Worm (Caenorhabditis elegans) whole organism, late embryonic: ENCODE data around the gene sra-35.

Source experiments
- C08G9.2 ChIP-seq: sonication (generic microtip); optimal IDR thresholded peaks from 2 replicates; lab custom pipeline; 2016; ENCODE audit warnings: mild to moderate bottlenecking, missing genetic modification characterization, moderate library complexity, missing compliant biosample characterization
- F13H6.1 ChIP-seq: sonication (generic microtip); optimal IDR thresholded peaks from 2 replicates; lab custom pipeline; 2016; ENCODE audit warnings: missing genetic modification characterization, missing compliant biosample characterization
- K02D7.2 ChIP-seq: sonication (generic microtip); optimal IDR thresholded peaks from 2 replicates; lab custom pipeline; 2017; ENCODE audit warnings: mild to moderate bottlenecking, missing genetic modification characterization, missing compliant biosample characterization
- T23F11.4 ChIP-seq: fragments of 200-800 bp; sonication (Bioruptor generic); optimal IDR thresholded peaks from 2 replicates; lab custom pipeline; 2018; ENCODE audit warnings: mild to moderate bottlenecking, missing genetic modification characterization, missing compliant biosample characterization
- ahr-1 ChIP-seq: sonication (generic microtip); optimal IDR thresholded peaks from 2 replicates; lab custom pipeline; 2016; ENCODE audit warnings: missing genetic modification characterization, missing compliant biosample characterization
- ama-1 ChIP-seq: fragments of 150-350 bp; optimal IDR thresholded peaks from 2 replicates; lab custom pipeline; 2014
- ceh-18 ChIP-seq: sonication (generic microtip); optimal IDR thresholded peaks from 2 replicates; lab custom pipeline; 2016; ENCODE audit warnings: missing genetic modification characterization, missing compliant biosample characterization
- ceh-19 ChIP-seq: fragments of 200-800 bp; sonication (Bioruptor generic); optimal IDR thresholded peaks from 2 replicates; lab custom pipeline; 2018; ENCODE audit warnings: mild to moderate bottlenecking, missing genetic modification characterization, missing compliant biosample characterization
- ceh-2 ChIP-seq: sonication (generic microtip); optimal IDR thresholded peaks from 2 replicates; lab custom pipeline; 2016; ENCODE audit warnings: missing genotype, missing genetic modification characterization, missing compliant biosample characterization
- ceh-22 ChIP-seq: sonication (generic microtip); optimal IDR thresholded peaks from 2 replicates; lab custom pipeline; 2017; ENCODE audit warnings: missing biosample characterization, missing genetic modification characterization
- ceh-31 ChIP-seq: sonication (generic microtip); optimal IDR thresholded peaks from 2 replicates; lab custom pipeline; 2016; ENCODE audit warnings: missing genetic modification characterization, missing compliant biosample characterization
- ceh-34 ChIP-seq: sonication (generic microtip); optimal IDR thresholded peaks from 2 replicates; lab custom pipeline; 2016; ENCODE audit warnings: mild to moderate bottlenecking, missing genetic modification characterization, missing compliant biosample characterization
- ceh-48 ChIP-seq: sonication (generic microtip); optimal IDR thresholded peaks from 2 replicates; lab custom pipeline; 2016; ENCODE audit warnings: missing genetic modification characterization, inconsistent platforms, missing compliant biosample characterization
- ceh-6 ChIP-seq: fragments of 200-800 bp; sonication (Bioruptor generic); optimal IDR thresholded peaks from 2 replicates; lab custom pipeline; 2018; ENCODE audit warnings: mild to moderate bottlenecking, missing genetic modification characterization, missing compliant biosample characterization
- ceh-9 ChIP-seq: sonication (generic microtip); optimal IDR thresholded peaks from 2 replicates; lab custom pipeline; 2016; ENCODE audit warnings: mild to moderate bottlenecking, missing genetic modification characterization, inconsistent platforms, missing compliant biosample characterization
- che-1 ChIP-seq: sonication (generic microtip); optimal IDR thresholded peaks from 2 replicates; lab custom pipeline; 2016; ENCODE audit warnings: mild to moderate bottlenecking, missing genetic modification characterization, missing compliant biosample characterization
- elt-2 ChIP-seq: sonication (generic microtip); optimal IDR thresholded peaks from 2 replicates; lab custom pipeline; 2016; ENCODE audit warnings: missing genetic modification reagents, missing genetic modification characterization, missing compliant biosample characterization
- elt-4 ChIP-seq: sonication (generic microtip); optimal IDR thresholded peaks from 2 replicates; lab custom pipeline; 2016; ENCODE audit warnings: missing genetic modification characterization, missing compliant biosample characterization
- ets-4 ChIP-seq: sonication (generic microtip); optimal IDR thresholded peaks from 2 replicates; lab custom pipeline; 2016; ENCODE audit warnings: missing genetic modification characterization, missing compliant biosample characterization
- eyg-1 ChIP-seq: sonication (generic microtip); optimal IDR thresholded peaks from 2 replicates; lab custom pipeline; 2016; ENCODE audit warnings: missing genotype, missing genetic modification characterization, missing compliant biosample characterization
- hlh-30 ChIP-seq: sonication (generic microtip); optimal IDR thresholded peaks from 2 replicates; lab custom pipeline; 2017; ENCODE audit warnings: antibody characterized with exemption, missing genetic modification characterization, missing compliant biosample characterization; ENCODE audit not compliant: insufficient read depth
- hlh-6 ChIP-seq: sonication (generic microtip); optimal IDR thresholded peaks from 2 replicates; lab custom pipeline; 2016; ENCODE audit warnings: missing genotype, missing genetic modification characterization, missing compliant biosample characterization
- lin-11 ChIP-seq: fragments of 200-800 bp; sonication (Bioruptor generic); optimal IDR thresholded peaks from 2 replicates; lab custom pipeline; 2018; ENCODE audit warnings: mild to moderate bottlenecking, missing genetic modification characterization, missing compliant biosample characterization
- nhr-11 ChIP-seq: fragments of 150-350 bp; optimal IDR thresholded peaks from 2 replicates; lab custom pipeline; 2014; ENCODE audit warnings: missing biosample characterization, missing genetic modification characterization
- nhr-232 ChIP-seq: sonication (generic microtip); optimal IDR thresholded peaks from 2 replicates; lab custom pipeline; 2016; ENCODE audit warnings: missing genetic modification characterization, missing compliant biosample characterization
- npax-4 ChIP-seq: sonication (generic microtip); optimal IDR thresholded peaks from 2 replicates; lab custom pipeline; 2016; ENCODE audit warnings: missing genetic modification characterization, missing compliant biosample characterization
- pat-9 ChIP-seq: fragments of 200-800 bp; sonication (Bioruptor generic); optimal IDR thresholded peaks from 2 replicates; lab custom pipeline; 2018; ENCODE audit warnings: mild to moderate bottlenecking, missing genetic modification characterization, moderate library complexity, missing compliant biosample characterization
- pros-1 ChIP-seq: fragments of 150-350 bp; optimal IDR thresholded peaks from 2 replicates; lab custom pipeline; 2014; ENCODE audit warnings: missing biosample characterization, missing genetic modification reagents, missing genetic modification characterization
- ref-2 ChIP-seq: sonication (generic microtip); optimal IDR thresholded peaks from 2 replicates; lab custom pipeline; 2016; ENCODE audit warnings: missing genetic modification characterization, missing compliant biosample characterization
- rnt-1 ChIP-seq: sonication (generic microtip); optimal IDR thresholded peaks from 2 replicates; lab custom pipeline; 2016; ENCODE audit warnings: missing genetic modification characterization, missing compliant biosample characterization
- sdc-2 ChIP-seq: sonication (generic microtip); optimal IDR thresholded peaks from 2 replicates; lab custom pipeline; 2016; ENCODE audit warnings: missing genotype, missing genetic modification characterization, missing compliant biosample characterization
- sox-4 ChIP-seq: sonication (generic microtip); optimal IDR thresholded peaks from 2 replicates; lab custom pipeline; 2017; ENCODE audit warnings: mild to moderate bottlenecking, missing genetic modification characterization, inconsistent platforms, missing compliant biosample characterization
- syd-9 ChIP-seq: sonication (generic microtip); optimal IDR thresholded peaks from 2 replicates; lab custom pipeline; 2016; ENCODE audit warnings: mild to moderate bottlenecking, missing genetic modification characterization, moderate library complexity, missing compliant biosample characterization
- tbx-7 ChIP-seq: sonication (generic microtip); optimal IDR thresholded peaks from 2 replicates; lab custom pipeline; 2016; ENCODE audit warnings: missing genotype, missing genetic modification characterization, missing compliant biosample characterization
- ttx-3 ChIP-seq: sonication (generic microtip); optimal IDR thresholded peaks from 2 replicates; lab custom pipeline; 2016; ENCODE audit warnings: missing genetic modification reagents, missing genetic modification characterization, missing compliant biosample characterization
- unc-42 ChIP-seq: sonication (generic microtip); optimal IDR thresholded peaks from 2 replicates; lab custom pipeline; 2016; ENCODE audit warnings: missing genotype, missing genetic modification characterization, missing compliant biosample characterization
- unc-55 ChIP-seq: sonication (generic microtip); optimal IDR thresholded peaks from 2 replicates; lab custom pipeline; 2017; ENCODE audit warnings: missing biosample characterization, missing genetic modification reagents, missing genetic modification characterization
- unc-86 ChIP-seq: sonication (generic microtip); optimal IDR thresholded peaks from 2 replicates; lab custom pipeline; 2016; ENCODE audit warnings: missing genetic modification characterization, missing compliant biosample characterization
- zip-5 ChIP-seq: sonication (generic microtip); optimal IDR thresholded peaks from 2 replicates; lab custom pipeline; 2016; ENCODE audit warnings: missing genetic modification characterization, missing compliant biosample characterization

Gene sra-35

DNA sequence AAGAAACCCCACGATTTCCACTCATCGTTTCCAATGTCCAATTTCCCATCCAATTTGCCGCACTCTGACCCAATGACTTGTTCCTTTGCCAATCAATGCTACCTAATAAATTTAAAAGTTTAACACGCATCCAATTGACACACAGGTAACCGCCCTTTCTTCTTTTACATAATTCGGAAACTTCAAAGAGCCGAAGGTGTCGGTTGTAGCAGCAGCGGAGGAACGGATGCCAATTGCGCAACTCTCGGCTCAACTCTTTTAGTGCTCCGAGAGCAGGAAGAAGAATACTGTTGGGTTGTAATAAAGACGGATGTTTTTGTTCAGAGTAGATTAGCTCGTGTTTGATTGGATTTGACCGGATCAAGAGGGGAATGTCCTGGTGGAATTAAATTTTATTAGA, 10.4 kb downstream of the sra-35 start:
- TF ChIP-seq zip-5 (no peak), tbx-7 (tag; lab: Kevin White, UChicago) (no peak), ceh-9 (tag; lab: Kevin White, UChicago) (no peak), syd-9 (tag; lab: Kevin White, UChicago) (no peak), ceh-48 (tag; lab: Kevin White, UChicago) (no peak), C08G9.2 (tag; lab: Kevin White, UChicago) (no peak), pros-1 (tag; lab: Kevin White, UChicago) (no peak), che-1 (no peak), npax-4 (tag; lab: Kevin White, UChicago) (no peak), K02D7.2 (no peak)

DNA sequence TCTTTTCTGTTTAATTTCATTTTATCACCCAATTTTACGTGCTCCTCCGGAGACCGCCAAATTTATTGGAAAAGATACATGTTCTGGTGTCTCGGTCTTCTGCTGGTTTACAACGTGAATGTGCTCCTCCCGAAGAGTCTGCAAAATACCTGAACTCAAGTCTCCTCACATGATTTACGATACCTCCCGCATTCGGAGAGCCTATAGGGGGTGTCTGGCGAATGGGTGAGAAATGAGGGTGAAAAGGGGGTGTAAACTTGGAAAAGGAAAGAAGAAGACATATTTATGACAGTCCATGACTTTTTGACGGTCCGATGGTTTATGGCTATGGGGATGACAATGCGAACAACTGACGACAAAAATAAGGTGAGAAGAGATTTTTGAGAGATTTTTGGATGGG, 11.4 kb downstream of the sra-35 start:
- peak; percentile 53 for TF ChIP-seq ama-1 (lab: Kevin White, UChicago)
- TF ChIP-seq ceh-22 (tag; lab: Kevin White, UChicago), result no peak
- no peak for TF ChIP-seq nhr-11 (tag; lab: Kevin White, UChicago)
- peak; percentile 18 for TF ChIP-seq rnt-1 (tag; lab: Kevin White, UChicago)
- no peak for TF ChIP-seq ttx-3 (tag; lab: Kevin White, UChicago)
- TF ChIP-seq T23F11.4 (GFP tag; lab: Kevin White, UChicago), result no peak
- TF ChIP-seq ceh-34 (tag; lab: Kevin White, UChicago), result peak; percentile 40
- peak; percentile 36 for TF ChIP-seq unc-55 (GFP tag; lab: Kevin White, UChicago)
- no peak for TF ChIP-seq unc-86
- TF ChIP-seq pros-1 (tag; lab: Kevin White, UChicago), result no peak
- no peak for TF ChIP-seq elt-4 (tag; lab: Kevin White, UChicago)
- no peak for TF ChIP-seq pat-9 (tag; lab: Kevin White, UChicago)
- no peak for TF ChIP-seq ceh-31 (tag; lab: Kevin White, UChicago)
- TF ChIP-seq sdc-2 (tag; lab: Kevin White, UChicago), result no peak
- no peak for TF ChIP-seq ceh-2 (tag; lab: Kevin White, UChicago)

DNA sequence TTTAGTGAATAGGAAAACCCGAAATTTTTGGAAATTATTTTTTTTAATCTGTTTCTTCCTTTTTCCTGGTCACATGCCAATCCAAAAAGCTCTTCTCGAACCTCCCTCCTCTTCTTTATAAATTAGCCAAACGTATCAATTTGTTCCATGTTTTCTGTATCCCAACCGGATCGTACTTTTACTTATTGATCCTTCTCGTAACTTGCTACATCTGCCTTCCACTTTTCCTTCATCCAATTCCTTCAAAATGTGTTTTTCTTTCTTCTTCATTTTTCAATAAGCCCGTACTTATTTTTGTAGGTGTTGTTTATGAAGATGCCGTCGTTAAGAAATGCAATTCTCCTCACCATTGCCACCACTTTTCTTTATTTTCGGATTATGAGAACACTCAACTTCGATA, 15.8 kb downstream of the sra-35 start, which contains the start of gene cyp-23A1:
TSS of gene cyp-23A1 (plus strand) at position 301 of the 400 bp plus-strand sequence.
- TF ChIP-seq elt-2 (tag; lab: Kevin White, UChicago) (no peak), eyg-1 (no peak), ceh-6 (GFP tag; lab: Kevin White, UChicago) (no peak), elt-4 (tag; lab: Kevin White, UChicago) (no peak), sox-4 (tag; lab: Kevin White, UChicago) (no peak)
- TF ChIP-seq, all 69 proteins: peak for 0

DNA sequence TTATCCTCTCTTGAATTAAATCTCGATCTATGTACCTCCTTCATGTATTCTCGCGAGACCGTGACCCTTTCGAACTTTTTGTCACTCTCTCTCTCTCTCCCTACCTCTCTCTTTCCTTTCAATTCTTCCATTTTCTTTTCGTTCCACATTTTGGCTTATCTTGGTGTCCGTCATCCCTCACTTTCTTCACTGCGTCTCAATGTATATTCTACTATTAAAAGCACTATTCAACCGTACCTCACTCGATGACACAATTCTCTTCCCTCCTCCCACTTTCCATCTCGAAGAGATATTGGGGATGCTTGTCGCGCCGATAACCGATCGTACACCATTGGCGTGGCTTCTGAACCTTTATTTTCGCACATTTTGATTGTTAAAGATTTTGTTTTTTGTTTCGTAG, 17.0 kb downstream of the sra-35 start:
- TF ChIP-seq ceh-19 (GFP tag; lab: Kevin White, UChicago) (no peak), ref-2 (tag; lab: Kevin White, UChicago) (peak; percentile 1)
- TF ChIP-seq, all 69 proteins: peak for 1

DNA sequence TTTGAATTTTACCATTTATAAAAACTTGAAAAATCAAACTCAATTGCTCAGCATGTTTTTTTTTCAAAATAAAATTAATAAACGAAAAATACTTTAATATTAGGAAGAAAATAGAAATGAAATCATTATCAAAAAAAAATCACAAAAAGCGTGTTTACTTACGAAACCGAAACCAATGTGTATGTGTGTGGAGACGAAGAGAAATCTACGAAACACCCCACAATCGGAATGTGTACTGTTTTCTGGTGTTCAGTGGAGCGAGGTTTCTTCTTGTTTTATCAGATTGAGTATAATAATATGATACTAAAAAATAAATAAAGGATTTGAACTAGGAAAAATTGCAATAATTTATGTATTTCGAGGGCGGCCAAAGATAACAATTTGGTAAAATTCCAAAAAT, 20.0 kb downstream of the sra-35 start:
- TF ChIP-seq F13H6.1 (tag; lab: Kevin White, UChicago) (no peak), ceh-34 (tag; lab: Kevin White, UChicago) (no peak), lin-11 (tag; lab: Kevin White, UChicago) (no peak), ama-1 (lab: Kevin White, UChicago) (no peak), tbx-7 (tag; lab: Kevin White, UChicago) (no peak), ahr-1 (no peak), pros-1 (tag; lab: Kevin White, UChicago) (no peak), che-1 (no peak), ceh-19 (GFP tag; lab: Kevin White, UChicago) (no peak), nhr-232 (tag; lab: Kevin White, UChicago) (no peak), ceh-18 (tag; lab: Kevin White, UChicago) (no peak), zip-5 (no peak), unc-55 (GFP tag; lab: Kevin White, UChicago) (no peak), ets-4 (no peak), unc-42 (tag; lab: Kevin White, UChicago) (no peak), unc-86 (no peak), hlh-30 (no peak), hlh-6 (tag; lab: Kevin White, UChicago) (no peak), pat-9 (tag; lab: Kevin White, UChicago) (no peak)
